Worm (Caenorhabditis elegans): ENCODE measurements around the gene his-24.

DNA sequence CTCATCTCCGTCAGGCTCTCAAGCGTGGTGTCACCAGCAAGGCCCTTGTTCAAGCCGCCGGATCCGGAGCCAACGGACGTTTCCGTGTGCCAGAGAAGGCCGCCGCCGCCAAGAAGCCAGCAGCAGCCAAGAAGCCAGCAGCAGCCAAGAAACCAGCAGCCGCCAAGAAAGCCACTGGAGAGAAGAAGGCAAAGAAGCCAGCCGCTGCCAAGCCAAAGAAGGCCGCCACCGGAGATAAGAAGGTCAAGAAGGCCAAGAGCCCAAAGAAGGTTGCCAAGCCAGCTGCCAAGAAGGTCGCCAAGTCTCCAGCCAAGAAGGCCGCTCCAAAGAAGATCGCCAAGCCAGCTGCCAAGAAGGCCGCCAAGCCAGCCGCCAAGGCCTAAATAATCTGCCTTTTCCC lies 592 bp downstream of the his-24 start:
- TF ChIP-seq nhr-11 (tag; optimal IDR thresholded peaks at IDR 0.05) (no peak), nfya-1 (tag; optimal IDR thresholded peaks at IDR 0.05) (no peak), sox-4 (tag; optimal IDR thresholded peaks at IDR 0.05) (no peak), ceh-19 (GFP tag; optimal IDR thresholded peaks at IDR 0.05) (no peak), pag-3 (tag; optimal IDR thresholded peaks at IDR 0.05; ENCODE audit: borderline replicate concordance) (no peak), pqm-1 (tag; optimal IDR thresholded peaks at IDR 0.05) (no peak), syd-9 (tag; optimal IDR thresholded peaks at IDR 0.05) (no peak), hlh-30 (tag; optimal IDR thresholded peaks at IDR 0.05; ENCODE audit: insufficient read depth) (no peak), lin-11 (tag; optimal IDR thresholded peaks at IDR 0.05) (no peak)

Measured in whole organism, late embryonic.